Fruit fly (Drosophila melanogaster): ENCODE results near the gene ranshi.

The ranshi gene

DNA sequence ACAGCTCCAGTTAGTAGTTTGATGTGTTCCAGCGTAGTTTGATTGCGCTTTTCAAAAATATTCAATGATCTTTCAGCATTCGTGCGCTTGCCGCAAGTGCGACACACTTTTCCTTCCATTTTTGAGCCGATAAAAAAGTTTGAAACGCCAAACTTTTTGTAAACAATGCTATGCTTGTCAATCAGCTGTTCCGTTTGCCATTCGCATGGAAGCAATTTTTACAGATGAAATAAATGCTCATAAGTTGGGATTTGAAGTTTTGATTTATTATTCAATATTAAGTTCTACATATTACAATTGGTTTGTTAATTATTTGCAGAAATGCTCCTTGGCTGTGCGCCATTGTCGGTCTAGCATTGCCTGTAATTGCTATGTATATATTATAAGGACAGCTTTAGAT, at the start of gene ranshi:
TSS of gene ranshi (minus strand) at position 152 of the 400 bp plus-strand sequence.
- TF ChIP-seq Ets65A (GFP tag) (no peak), CG7987 (GFP tag; optimal IDR thresholded peaks at IDR 0.05) (no peak), chn (GFP tag; optimal IDR thresholded peaks at IDR 0.05) (no peak), sens (GFP tag) (no peak), Xrp1 (GFP tag; IDR thresholded peaks at IDR 0.05) (no peak), kay (GFP tag; optimal IDR thresholded peaks at IDR 0.05) (no peak), pzg (GFP tag; optimal IDR thresholded peaks at IDR 0.05) (peak; percentile 15), chinmo (GFP tag; IDR thresholded peaks at IDR 0.05; ENCODE audit: partially characterized antibody) (no peak), Ets97D (GFP tag; optimal IDR thresholded peaks at IDR 0.05) (no peak), onecut (GFP tag; IDR thresholded peaks at IDR 0.05) (no peak), Med (GFP tag) (peak; percentile 28), CG4424 (GFP tag; optimal IDR thresholded peaks at IDR 0.05) (no peak), CG34224 (GFP tag; IDR thresholded peaks at IDR 0.05; ENCODE audit: partially characterized antibody) (0 out of 3 replicates have a peak, but pooled peaks have one; percentile 16), CG32772 (GFP tag; IDR thresholded peaks at IDR 0.05) (no peak), Ptx1 (GFP tag; IDR thresholded peaks at IDR 0.05) (no peak), emc (GFP tag; optimal IDR thresholded peaks at IDR 0.05) (no peak), BEAF-32 (GFP tag; optimal IDR thresholded peaks at IDR 0.05) (no peak), sug (tag; optimal IDR thresholded peaks at IDR 0.05) (no peak), row (GFP tag; IDR thresholded peaks at IDR 0.05) (peak; percentile 11; the same call in 1 of the 3 replicates), crp (GFP tag; optimal IDR thresholded peaks at IDR 0.05) (peak in 1 of 2 experiments; percentile 79), Fer1 (GFP tag; optimal IDR thresholded peaks at IDR 0.05) (no peak), CG8290 (GFP tag; optimal IDR thresholded peaks at IDR 0.05) (no peak), CG8290 (tag; optimal IDR thresholded peaks at IDR 0.05) (no peak), Usf (GFP tag; optimal IDR thresholded peaks at IDR 0.05) (no peak), CG18599 (GFP tag; optimal IDR thresholded peaks at IDR 0.05) (no peak), MBD-R2 (GFP tag; IDR thresholded peaks at IDR 0.05) (peak; percentile 77)

DNA sequence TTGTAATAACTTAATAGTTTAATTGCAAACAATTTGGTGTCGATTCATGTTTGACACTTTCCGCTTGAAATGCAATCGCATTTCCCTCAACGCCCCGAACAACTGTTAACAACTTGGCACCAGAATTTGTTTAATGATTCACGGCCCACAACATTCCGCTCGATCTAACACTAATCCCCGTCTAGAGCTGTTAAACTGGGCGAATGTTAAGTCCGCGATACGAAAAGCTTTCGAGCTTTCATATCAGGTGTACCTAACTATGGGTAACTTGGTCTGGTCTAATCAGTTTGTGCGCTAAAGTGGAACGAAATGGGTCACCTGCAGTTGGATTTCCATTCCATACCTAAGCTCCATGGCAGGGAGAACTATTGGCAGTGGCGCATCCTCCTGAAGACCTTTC, 43.6 kb upstream of the ranshi start, which contains the start of gene CG34301:
TSS of gene CG34301 (plus strand) at position 301 of the 400 bp plus-strand sequence.
- no peak for TF ChIP-seq ci (GFP tag; IDR thresholded peaks at IDR 0.05)
- 0 out of 2 replicates have a peak, but pooled peaks have one; percentile 9 for TF ChIP-seq CG13287 (GFP tag; IDR thresholded peaks at IDR 0.05; ENCODE audit: partially characterized antibody)
- TF ChIP-seq CG16863 (GFP tag; optimal IDR thresholded peaks at IDR 0.05) = no peak
- no peak for TF ChIP-seq p53 (GFP tag; optimal IDR thresholded peaks at IDR 0.05)
- TF ChIP-seq CG18476 (GFP tag; optimal IDR thresholded peaks at IDR 0.05) = no peak
- TF ChIP-seq Jarid2 (GFP tag; optimal IDR thresholded peaks at IDR 0.05) = peak; percentile 13
- TF ChIP-seq ash1 (GFP tag; optimal IDR thresholded peaks at IDR 0.05) = no peak
- TF ChIP-seq CG11695 (GFP tag; IDR thresholded peaks at IDR 0.05) = no peak

DNA sequence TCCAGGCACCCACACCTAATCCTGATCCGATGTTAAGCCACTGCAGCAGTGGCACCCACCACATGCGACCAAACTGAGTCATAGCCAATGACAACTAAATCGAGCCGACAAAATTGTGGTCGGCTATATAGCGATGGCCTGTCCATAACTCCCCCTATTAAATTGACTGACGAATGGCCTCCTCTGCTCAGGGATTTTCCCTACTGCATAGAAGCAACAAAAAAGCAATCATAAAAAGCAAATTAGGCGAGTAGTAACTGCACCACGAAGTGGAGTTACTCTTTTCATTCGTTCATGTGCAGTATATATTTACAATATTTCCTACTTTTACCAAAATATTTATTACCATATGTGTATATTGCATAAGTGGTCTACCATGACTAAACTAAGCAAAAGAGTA, 43.1 kb upstream of the ranshi start, which contains the start of gene CG13318:
TSS of gene CG13318 (minus strand) at position 101 of the 400 bp plus-strand sequence.
- TF ChIP-seq org-1 (GFP tag; optimal IDR thresholded peaks at IDR 0.05) (no peak), Rfx (GFP tag; IDR thresholded peaks at IDR 0.05) (no peak), cas (GFP tag; IDR thresholded peaks at IDR 0.05) (no peak), CG9932 (GFP tag; IDR thresholded peaks at IDR 0.05) (no peak), CG2199 (GFP tag; IDR thresholded peaks at IDR 0.05) (no peak), Hr3 (GFP tag; optimal IDR thresholded peaks at IDR 0.05) (no peak), CG4404 (GFP tag; IDR thresholded peaks at IDR 0.05) (no peak), ro (GFP tag; IDR thresholded peaks at IDR 0.05) (no peak), Mes4 (GFP tag; optimal IDR thresholded peaks at IDR 0.05) (no peak)

All from whole organism, embryonic.